Fruit fly (Drosophila melanogaster): ENCODE data around the gene CG2211.

DNA sequence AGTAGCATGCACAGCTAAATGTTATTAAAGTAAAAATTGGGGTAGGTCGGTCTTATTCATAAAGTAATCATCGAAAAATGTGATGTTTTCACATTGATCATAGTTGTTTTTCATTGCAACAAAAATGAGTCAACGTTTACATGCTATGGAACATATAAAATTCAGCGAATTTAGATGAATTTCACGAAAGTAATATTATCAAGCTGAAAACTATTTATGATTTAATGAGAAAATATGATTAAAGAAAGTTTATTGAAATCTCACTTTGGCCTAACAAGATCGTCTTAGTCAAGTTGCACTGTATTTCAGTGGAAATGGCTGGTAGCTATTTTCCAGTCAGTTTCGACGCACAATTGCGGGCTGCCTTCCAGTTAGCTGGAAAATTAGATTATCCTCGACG lies 13.8 kb upstream of the CG2211 start:
- TF ChIP-seq disco-r (GFP tag; optimal IDR thresholded peaks at IDR 0.05), result no peak
- no peak for TF ChIP-seq NC2β (GFP tag; optimal IDR thresholded peaks at IDR 0.05)
- TF ChIP-seq CG10209 (GFP tag; optimal IDR thresholded peaks at IDR 0.05), result no peak
- TF ChIP-seq bbx (GFP tag; IDR thresholded peaks at IDR 0.05; ENCODE audit: partially characterized antibody), result no peak
- no peak for TF ChIP-seq CG17359 (tag; optimal IDR thresholded peaks at IDR 0.05)
- TF ChIP-seq CG42726 (GFP tag; IDR thresholded peaks at IDR 0.05; ENCODE audit: partially characterized antibody), result no peak

Data from whole organism, embryonic.